Worm (Caenorhabditis elegans) whole organism, L3 larva: ENCODE measurements around the gene srsx-5.

Experiments
- R02D3.7 ChIP-seq: fragments of 150-350 bp; optimal IDR thresholded peaks from 2 replicates; lab custom pipeline; 2014; ENCODE audit warnings: missing biosample characterization, missing genetic modification characterization
- ZK546.5 ChIP-seq: sonication (generic microtip); optimal IDR thresholded peaks from 2 replicates; lab custom pipeline; 2017; ENCODE audit warnings: missing biosample characterization, missing genetic modification characterization
- aly-2 ChIP-seq: fragments of 150-350 bp; optimal IDR thresholded peaks from 2 replicates; lab custom pipeline; 2014; ENCODE audit warnings: missing biosample characterization, missing genetic modification characterization
- ama-1 ChIP-seq: fragments of 150-350 bp; optimal IDR thresholded peaks from 2 replicates; lab custom pipeline; 2018
- ceh-16 ChIP-seq: sonication (generic microtip); optimal IDR thresholded peaks from 2 replicates; lab custom pipeline; 2017; ENCODE audit warnings: missing biosample characterization, missing genetic modification characterization
- ceh-28 ChIP-seq: fragments of 150-350 bp; optimal IDR thresholded peaks from 2 replicates; lab custom pipeline; 2014; ENCODE audit warnings: missing biosample characterization, missing genetic modification reagents, missing genetic modification characterization
- daf-12 ChIP-seq: fragments of 150-350 bp; optimal IDR thresholded peaks from 2 replicates; lab custom pipeline; 2014; ENCODE audit warnings: missing biosample characterization, missing genetic modification reagents, missing genetic modification characterization
- egl-5 ChIP-seq: fragments of 150-350 bp; optimal IDR thresholded peaks from 2 replicates; lab custom pipeline; 2017; ENCODE audit warnings: missing biosample characterization, missing genetic modification reagents, missing genetic modification characterization, inconsistent platforms
- elt-2 ChIP-seq: sonication (generic microtip); optimal IDR thresholded peaks from 2 replicates; lab custom pipeline; 2016; ENCODE audit warnings: missing genetic modification reagents, mild to moderate bottlenecking, missing genetic modification characterization, missing compliant biosample characterization
- elt-3 ChIP-seq, 3 experiments: fragments of 150-350 bp in 1 of 3; sonication (generic microtip) in 2 of 3; optimal IDR thresholded peaks; 2 replicates in 2 of 3; 4 replicates in 1 of 3; lab custom pipeline; 2014 to 2017; ENCODE audit warnings: missing biosample characterization in 3 of 3, missing genetic modification characterization in 3 of 3
- eor-1 ChIP-seq, 2 experiments: fragments of 150-350 bp; optimal IDR thresholded peaks; 2 replicates each; lab custom pipeline; 2014 to 2018; ENCODE audit warnings: missing biosample characterization in 2 of 2, missing genetic modification characterization in 2 of 2
- fkh-2 ChIP-seq: fragments of 150-350 bp; optimal IDR thresholded peaks from 2 replicates; lab custom pipeline; 2014; ENCODE audit warnings: missing biosample characterization, missing genetic modification reagents, missing genetic modification characterization
- fos-1 ChIP-seq: fragments of 150-350 bp; optimal IDR thresholded peaks from 2 replicates; lab custom pipeline; 2014; ENCODE audit warnings: missing biosample characterization, missing genetic modification characterization
- hmg-11 ChIP-seq: sonication (generic microtip); optimal IDR thresholded peaks from 2 replicates; lab custom pipeline; 2016; ENCODE audit warnings: missing genetic modification characterization, missing compliant biosample characterization
- jun-1 ChIP-seq: fragments of 150-350 bp; optimal IDR thresholded peaks from 2 replicates; lab custom pipeline; 2014; ENCODE audit warnings: missing biosample characterization, missing genetic modification reagents, missing genetic modification characterization
- lin-15B ChIP-seq: fragments of 150-350 bp; optimal IDR thresholded peaks from 2 replicates; lab custom pipeline; 2014; ENCODE audit warnings: missing biosample characterization, missing genetic modification characterization
- lin-39 ChIP-seq: fragments of 150-350 bp; optimal IDR thresholded peaks from 2 replicates; lab custom pipeline; 2018; ENCODE audit warnings: missing biosample characterization, missing genetic modification reagents, missing genetic modification characterization
- lsy-12 ChIP-seq: sonication (generic microtip); optimal IDR thresholded peaks from 2 replicates; lab custom pipeline; 2016; ENCODE audit warnings: mild to moderate bottlenecking, missing genetic modification characterization, missing compliant biosample characterization
- mml-1 ChIP-seq: fragments of 150-350 bp; sonication (generic microtip); optimal IDR thresholded peaks from 3 replicates; lab custom pipeline; 2014; ENCODE audit warnings: missing biosample characterization, missing genetic modification characterization
- nfya-1 ChIP-seq: sonication (generic microtip); optimal IDR thresholded peaks from 2 replicates; lab custom pipeline; 2017; ENCODE audit warnings: missing genetic modification characterization, mild to moderate bottlenecking, missing compliant biosample characterization, antibody characterized with exemption, moderate library complexity; ENCODE audit not compliant: insufficient read depth
- nhr-11 ChIP-seq: fragments of 150-350 bp; optimal IDR thresholded peaks from 2 replicates; lab custom pipeline; 2014; ENCODE audit warnings: missing biosample characterization, missing genetic modification characterization
- nhr-237 ChIP-seq: fragments of 150-350 bp; optimal IDR thresholded peaks from 2 replicates; lab custom pipeline; 2014; ENCODE audit warnings: missing biosample characterization, missing genetic modification characterization
- nhr-25 ChIP-seq: sonication (generic microtip); optimal IDR thresholded peaks from 2 replicates; lab custom pipeline; 2017; ENCODE audit warnings: missing biosample characterization, missing genetic modification characterization
- nhr-28 ChIP-seq: fragments of 150-350 bp; optimal IDR thresholded peaks from 2 replicates; lab custom pipeline; 2014; ENCODE audit warnings: missing biosample characterization, missing genetic modification characterization
- nhr-43 ChIP-seq: sonication (generic microtip); optimal IDR thresholded peaks from 2 replicates; lab custom pipeline; 2016; ENCODE audit warnings: mild to moderate bottlenecking, missing genetic modification characterization, missing compliant biosample characterization; ENCODE audit not compliant: poor library complexity, severe bottlenecking
- nhr-67 ChIP-seq: fragments of 150-350 bp; optimal IDR thresholded peaks from 2 replicates; lab custom pipeline; 2014; ENCODE audit warnings: missing biosample characterization, missing genetic modification characterization
- nhr-76 ChIP-seq: fragments of 150-350 bp; sonication (generic microtip); optimal IDR thresholded peaks from 5 replicates; lab custom pipeline; 2014; ENCODE audit warnings: missing biosample characterization, missing genetic modification characterization
- nhr-77 ChIP-seq: fragments of 150-350 bp; optimal IDR thresholded peaks from 2 replicates; lab custom pipeline; 2014; ENCODE audit warnings: missing biosample characterization, missing genetic modification characterization
- pha-4 ChIP-seq: fragments of 150-350 bp; optimal IDR thresholded peaks from 2 replicates; lab custom pipeline; 2014; ENCODE audit warnings: missing biosample characterization, missing genetic modification reagents, missing genetic modification characterization
- pqm-1 ChIP-seq: fragments of 150-350 bp; optimal IDR thresholded peaks from 2 replicates; lab custom pipeline; 2017; ENCODE audit warnings: missing biosample characterization, missing genetic modification characterization, inconsistent platforms
- skn-1 ChIP-seq: fragments of 150-350 bp; optimal IDR thresholded peaks from 2 replicates; lab custom pipeline; 2014; ENCODE audit warnings: missing biosample characterization, missing genetic modification characterization
- snpc-4 ChIP-seq: fragments of 150-350 bp; optimal IDR thresholded peaks from 2 replicates; lab custom pipeline; 2014; ENCODE audit warnings: missing biosample characterization, missing genetic modification characterization
- tbx-2 ChIP-seq: sonication (generic microtip); optimal IDR thresholded peaks from 2 replicates; lab custom pipeline; 2016; ENCODE audit warnings: mild to moderate bottlenecking, missing genetic modification characterization, missing compliant biosample characterization
- unc-62 ChIP-seq: fragments of 150-350 bp; sonication (generic microtip); optimal IDR thresholded peaks from 4 replicates; lab custom pipeline; 2014; ENCODE audit warnings: missing biosample characterization, missing genetic modification reagents, missing genetic modification characterization
- zag-1 ChIP-seq: fragments of 150-350 bp; optimal IDR thresholded peaks from 2 replicates; lab custom pipeline; 2014; ENCODE audit warnings: missing biosample characterization, missing genetic modification characterization
- ztf-11 ChIP-seq: fragments of 150-350 bp; optimal IDR thresholded peaks from 2 replicates; lab custom pipeline; 2014; ENCODE audit warnings: missing biosample characterization, missing genetic modification characterization
- ztf-4 ChIP-seq: fragments of 150-350 bp; optimal IDR thresholded peaks from 2 replicates; lab custom pipeline; 2014; ENCODE audit warnings: missing biosample characterization, missing genetic modification characterization

The srsx-5 gene

ce11 chrV:7946229-7946628 is 17.5 kb downstream of the srsx-5 start:
- TF ChIP-seq R02D3.7 (tag; lab: Kevin White, UChicago) = no peak
- TF ChIP-seq lsy-12 (tag; lab: Kevin White, UChicago) = no peak

ce11 chrV:7952855-7953254 is 24.1 kb downstream of the srsx-5 start, which contains the start of gene clec-216:
Gene clec-216 (minus strand): TSS chrV:7952955.
- TF ChIP-seq nhr-76 (tag; lab: Kevin White, UChicago) (no peak), fos-1 (tag; lab: Kevin White, UChicago) (no peak), ztf-4 (tag; lab: Kevin White, UChicago) (no peak), skn-1 (tag; lab: Kevin White, UChicago) (no peak), nhr-28 (no peak), unc-62 (no peak), egl-5 (no peak), ceh-16 (tag; lab: Kevin White, UChicago) (no peak), pqm-1 (tag; lab: Kevin White, UChicago) (no peak), nhr-237 (tag; lab: Kevin White, UChicago) (no peak), lsy-12 (tag; lab: Kevin White, UChicago) (no peak), lin-39 (tag; lab: Kevin White, UChicago) (no peak), fkh-2 (tag; lab: Kevin White, UChicago) (no peak), ama-1 (lab: Kevin White, UChicago) (no peak), nhr-11 (tag; lab: Kevin White, UChicago) (no peak), jun-1 (no peak), aly-2 (tag; lab: Kevin White, UChicago) (no peak)

ce11 chrV:7954552-7954951 is 25.8 kb downstream of the srsx-5 start, which contains the start of gene F26D11.13:
Gene F26D11.13 (minus strand): TSS chrV:7954652.
- no peak for TF ChIP-seq jun-1
- no peak for TF ChIP-seq nhr-76 (tag; lab: Kevin White, UChicago)
- no peak for TF ChIP-seq R02D3.7 (tag; lab: Kevin White, UChicago)
- no peak for TF ChIP-seq pqm-1 (tag; lab: Kevin White, UChicago)
- no peak for TF ChIP-seq ama-1 (lab: Kevin White, UChicago)
- no peak for TF ChIP-seq tbx-2 (tag; lab: Kevin White, UChicago)
- no peak for TF ChIP-seq ZK546.5 (tag; lab: Kevin White, UChicago)
- TF ChIP-seq mml-1 (tag; lab: Kevin White, UChicago) = no peak
- TF ChIP-seq hmg-11 (tag; lab: Kevin White, UChicago) = no peak
- no peak for TF ChIP-seq elt-3 (tag; optimal IDR thresholded peaks at IDR 0.05; lab: Kevin White, UChicago)
- TF ChIP-seq eor-1 (tag; optimal IDR thresholded peaks at IDR 0.05; lab: Kevin White, UChicago) = no peak
- no peak for TF ChIP-seq zag-1
- TF ChIP-seq nfya-1 = no peak
- TF ChIP-seq ceh-28 (tag; lab: Kevin White, UChicago) = no peak
- no peak for TF ChIP-seq ztf-11
- TF ChIP-seq nhr-67 (tag; lab: Kevin White, UChicago) = no peak

ce11 chrV:7955168-7955567 is 26.4 kb downstream of the srsx-5 start, which contains the start of gene F26D11.12:
Gene F26D11.12 (minus strand): TSS chrV:7955312.
- TF ChIP-seq pha-4 (tag; lab: Kevin White, UChicago) (peak; percentile 76), snpc-4 (tag; lab: Kevin White, UChicago) (peak; percentile 4), pqm-1 (tag; lab: Kevin White, UChicago) (peak; percentile 6), nhr-25 (tag; lab: Kevin White, UChicago) (no peak), lin-15B (tag; lab: Kevin White, UChicago) (peak; percentile 9)

ce11 chrV:7956218-7956617 is 27.5 kb downstream of the srsx-5 start, which contains the start of gene pals-34:
Gene pals-34 (minus strand): TSS chrV:7956497.
- TF ChIP-seq elt-2 (peak; percentile 25), skn-1 (tag; lab: Kevin White, UChicago) (no peak), hmg-11 (tag; lab: Kevin White, UChicago) (no peak), daf-12 (no peak), nhr-77 (tag; lab: Kevin White, UChicago) (no peak), nhr-43 (no peak), nhr-76 (tag; lab: Kevin White, UChicago) (no peak), pqm-1 (tag; lab: Kevin White, UChicago) (peak; percentile 47)
